Fruit fly (Drosophila melanogaster) whole organism, embryonic: ENCODE measurements around the gene mRpL27.

Experiments used
- CG10147 ChIP-seq: fragments of 200-800 bp; sonication (Bioruptor generic); optimal IDR thresholded peaks from 2 replicates; lab custom pipeline; 2019; ENCODE audit warnings: missing biosample characterization, mild to moderate bottlenecking, missing genetic modification characterization, moderate library complexity
- CG10366 ChIP-seq: fragments of 200-800 bp; sonication (Bioruptor generic); IDR thresholded peaks from 2 replicates; pipeline ENCODE4 v1.3.6; 2022; ENCODE audit warnings: missing biosample characterization, missing genetic modification characterization
- CG11696 ChIP-seq: fragments of 200-800 bp; sonication (Bioruptor generic); IDR thresholded peaks from 2 replicates; pipeline ENCODE4 v1.3.6; 2022; ENCODE audit warnings: missing biosample characterization, missing genetic modification characterization
- CG11723 ChIP-seq: fragments of 200-800 bp; sonication (Bioruptor generic); optimal IDR thresholded peaks from 2 replicates; lab custom pipeline; 2017; ENCODE audit warnings: missing biosample characterization, mild to moderate bottlenecking, missing genetic modification characterization
- CG12744 ChIP-seq: fragments of 200-800 bp; sonication (Bioruptor generic); optimal IDR thresholded peaks from 2 replicates; lab custom pipeline; 2016; ENCODE audit warnings: missing biosample characterization, missing genetic modification characterization
- CG12942 ChIP-seq: fragments of 200-800 bp; sonication (Bioruptor generic); optimal IDR thresholded peaks from 3 replicates; lab custom pipeline; 2016; ENCODE audit warnings: missing biosample characterization, missing genetic modification characterization
- CG15514 ChIP-seq: fragments of 200-800 bp; sonication (Bioruptor generic); optimal IDR thresholded peaks from 3 replicates; lab custom pipeline; 2017; ENCODE audit warnings: missing biosample characterization, missing genetic modification characterization, mild to moderate bottlenecking, moderate library complexity, missing genetic modification reagents
- CG15696 ChIP-seq: fragments of 200-800 bp; sonication (Bioruptor generic); optimal IDR thresholded peaks from 2 replicates; lab custom pipeline; 2019; ENCODE audit warnings: missing biosample characterization, mild to moderate bottlenecking, missing genetic modification characterization, moderate library complexity
- CG16863 ChIP-seq: fragments of 200-800 bp; sonication (Bioruptor generic); optimal IDR thresholded peaks from 3 replicates; lab custom pipeline; 2016; ENCODE audit warnings: missing biosample characterization, missing genetic modification characterization
- CG30020 ChIP-seq: fragments of 200-800 bp; optimal IDR thresholded peaks from 2 replicates; lab custom pipeline; 2019; ENCODE audit warnings: missing biosample characterization, mild to moderate bottlenecking, missing genetic modification characterization, moderate library complexity
- CG34376 ChIP-seq: fragments of 200-800 bp; sonication (Bioruptor generic); optimal IDR thresholded peaks from 2 replicates; lab custom pipeline; 2018; ENCODE audit warnings: missing biosample characterization, mild to moderate bottlenecking, missing genetic modification characterization
- CG7839 ChIP-seq: fragments of 200-800 bp; sonication (Bioruptor generic); optimal IDR thresholded peaks from 3 replicates; lab custom pipeline; 2018; ENCODE audit warnings: missing biosample characterization, mild to moderate bottlenecking, missing genetic modification characterization, moderate library complexity
- CG8290 ChIP-seq, 3 experiments: fragments of 200-800 bp; sonication (Bioruptor generic); optimal IDR thresholded peaks; 2 replicates each; lab custom pipeline; 2016 to 2019; ENCODE audit warnings: missing biosample characterization in 3 of 3, missing genetic modification characterization in 3 of 3, mild to moderate bottlenecking in 2 of 3, moderate library complexity in 1 of 3
- CG9817 ChIP-seq: fragments of 200-800 bp; sonication (Bioruptor generic); optimal IDR thresholded peaks from 2 replicates; lab custom pipeline; 2018; ENCODE audit warnings: missing biosample characterization, mild to moderate bottlenecking, missing genetic modification characterization, moderate library complexity
- CG9932 ChIP-seq: fragments of 200-800 bp; sonication (Bioruptor generic); IDR thresholded peaks from 2 replicates; pipeline ENCODE4 v1.3.6; 2022; ENCODE audit warnings: missing biosample characterization, missing genetic modification characterization
- Dbx ChIP-seq: fragments of 200-800 bp; sonication (Bioruptor generic); IDR thresholded peaks from 3 replicates; pipeline ENCODE4 v1.3.6; 2022; ENCODE audit warnings: missing biosample characterization, missing genetic modification characterization
- Deaf1 ChIP-seq: fragments of 200-800 bp; optimal IDR thresholded peaks from 3 replicates; lab custom pipeline; 2019; ENCODE audit warnings: missing biosample characterization, mild to moderate bottlenecking, missing genetic modification characterization, moderate library complexity
- E2f1 ChIP-seq: fragments of 200-800 bp; sonication (Bioruptor generic); IDR thresholded peaks from 2 replicates; pipeline ENCODE4 v1.3.6; 2022; ENCODE audit warnings: missing biosample characterization, missing genetic modification characterization
- HLHmδ ChIP-seq: fragments of 200-800 bp; sonication (Bioruptor generic); optimal IDR thresholded peaks from 2 replicates; lab custom pipeline; 2018; ENCODE audit warnings: missing biosample characterization, mild to moderate bottlenecking, missing genetic modification characterization, moderate library complexity
- Hr51 ChIP-seq, 2 experiments: fragments of 200-800 bp; sonication (Bioruptor generic); optimal IDR thresholded peaks; 2 replicates in 1 of 2; 3 replicates in 1 of 2; lab custom pipeline; 2016 to 2018; ENCODE audit warnings: missing biosample characterization in 2 of 2, missing genetic modification characterization in 2 of 2, mild to moderate bottlenecking in 1 of 2, moderate library complexity in 1 of 2
- NFAT ChIP-seq: fragments of 200-800 bp; sonication (Bioruptor generic); IDR thresholded peaks from 2 replicates; pipeline ENCODE4 v1.3.6; 2022; ENCODE audit warnings: missing biosample characterization, missing genetic modification characterization
- Ptx1 ChIP-seq: fragments of 200-800 bp; sonication (Bioruptor generic); IDR thresholded peaks from 2 replicates; pipeline ENCODE4 v1.3.6; 2022; ENCODE audit warnings: missing biosample characterization, missing genetic modification characterization
- Side ChIP-seq: fragments of 200-800 bp; sonication (Bioruptor generic); optimal IDR thresholded peaks from 2 replicates; lab custom pipeline; 2016; ENCODE audit warnings: missing biosample characterization, missing genetic modification characterization
- Six4 ChIP-seq: fragments of 200-800 bp; sonication (Bioruptor generic); optimal IDR thresholded peaks from 2 replicates; lab custom pipeline; 2016; ENCODE audit warnings: missing biosample characterization, missing genetic modification characterization
- Sry-β ChIP-seq: fragments of 200-800 bp; sonication (Bioruptor generic); optimal IDR thresholded peaks from 2 replicates; lab custom pipeline; 2018; ENCODE audit warnings: missing biosample characterization, mild to moderate bottlenecking, missing genetic modification characterization, moderate library complexity
- Ssrp ChIP-seq: fragments of 200-800 bp; sonication (Bioruptor generic); optimal IDR thresholded peaks from 2 replicates; lab custom pipeline; 2018; ENCODE audit warnings: missing biosample characterization, mild to moderate bottlenecking, missing genetic modification characterization, moderate library complexity
- Tbp ChIP-seq: fragments of >200 bp; optimal IDR thresholded peaks from 2 replicates; lab custom pipeline; 2018; ENCODE audit warnings: missing biosample characterization, missing genetic modification characterization
- YL-1 ChIP-seq: fragments of 200-800 bp; sonication (Bioruptor generic); optimal IDR thresholded peaks from 3 replicates; lab custom pipeline; 2017; ENCODE audit warnings: missing biosample characterization, mild to moderate bottlenecking, missing genetic modification characterization
- ac ChIP-seq: fragments of 200-800 bp; sonication (Bioruptor generic); optimal IDR thresholded peaks from 3 replicates; lab custom pipeline; 2017; ENCODE audit warnings: missing biosample characterization, mild to moderate bottlenecking, missing genetic modification characterization
- ap ChIP-seq: fragments of 200-800 bp; sonication (Bioruptor generic); IDR thresholded peaks from 2 replicates; pipeline ENCODE4 v1.3.6; 2022; ENCODE audit warnings: missing biosample characterization, missing genetic modification characterization
- ase ChIP-seq: fragments of 200-800 bp; sonication (Bioruptor generic); IDR thresholded peaks from 3 replicates; pipeline ENCODE4 v1.3.6; 2022; ENCODE audit warnings: missing biosample characterization, missing genetic modification characterization
- az2 ChIP-seq: fragments of 200-800 bp; sonication (Bioruptor generic); optimal IDR thresholded peaks from 3 replicates; lab custom pipeline; 2016; ENCODE audit warnings: missing biosample characterization, missing genetic modification characterization
- bbx ChIP-seq: fragments of 200-800 bp; sonication (Bioruptor generic); IDR thresholded peaks from 2 replicates; pipeline ENCODE4 v1.3.6; 2022; ENCODE audit warnings: missing biosample characterization, missing genetic modification characterization; ENCODE audit not compliant: partially characterized antibody
- bsh ChIP-seq, 2 experiments: fragments of 200-800 bp; sonication (Bioruptor generic); optimal IDR thresholded peaks; 2 replicates each; lab custom pipeline; 2017 to 2018; ENCODE audit warnings: mild to moderate bottlenecking in 2 of 2, missing biosample characterization in 2 of 2, missing genetic modification characterization in 2 of 2, moderate library complexity in 1 of 2
- caup ChIP-seq: fragments of 200-800 bp; sonication (Bioruptor generic); optimal IDR thresholded peaks from 3 replicates; lab custom pipeline; 2017; ENCODE audit warnings: missing biosample characterization, mild to moderate bottlenecking, missing genetic modification characterization, moderate library complexity; ENCODE audit not compliant: severe bottlenecking
- ftz-f1 ChIP-seq: fragments of 200-800 bp; sonication (Bioruptor generic); optimal IDR thresholded peaks from 2 replicates; lab custom pipeline; 2016; ENCODE audit warnings: missing biosample characterization, missing genetic modification characterization
- ken ChIP-seq: fragments of 200-800 bp; sonication (Bioruptor generic); IDR thresholded peaks from 3 replicates; pipeline ENCODE4 v1.3.6; 2022; ENCODE audit warnings: missing biosample characterization, missing genetic modification characterization
- knrl ChIP-seq: fragments of 200-800 bp; sonication (Bioruptor generic); IDR thresholded peaks from 3 replicates; pipeline ENCODE4 v1.3.6; 2022; ENCODE audit warnings: missing biosample characterization, missing genetic modification characterization; ENCODE audit not compliant: partially characterized antibody
- otp ChIP-seq: fragments of 200-800 bp; sonication (Bioruptor generic); IDR thresholded peaks from 3 replicates; pipeline ENCODE4, ENCODE4 v1.3.6; 2022; ENCODE audit warnings: missing biosample characterization, missing genetic modification characterization
- pan ChIP-seq, 4 experiments: fragments of >200 bp in 3 of 4; fragments of 200-800 bp in 1 of 4; sonication (Bioruptor generic) in 1 of 4; optimal IDR thresholded peaks in 3 of 4; IDR thresholded peaks in 1 of 4; 2 replicates each; pipeline versions ENCODE4 v1.3.6 to Lab custom; 2017 to 2022; ENCODE audit warnings: missing biosample characterization in 2 of 4, missing genetic modification characterization in 2 of 4, mixed read lengths in 1 of 4
- phol ChIP-seq: fragments of 200-800 bp; sonication (Bioruptor generic); optimal IDR thresholded peaks from 3 replicates; lab custom pipeline; 2018; ENCODE audit warnings: missing biosample characterization, mild to moderate bottlenecking, missing genetic modification characterization, moderate library complexity
- pzg ChIP-seq: fragments of 200-800 bp; sonication (Bioruptor generic); optimal IDR thresholded peaks from 3 replicates; lab custom pipeline; 2018; ENCODE audit warnings: missing biosample characterization, mild to moderate bottlenecking, missing genetic modification characterization, moderate library complexity
- rib ChIP-seq: fragments of 200-800 bp; sonication (Bioruptor generic); IDR thresholded peaks from 2 replicates; pipeline ENCODE4 v1.3.6; 2022; ENCODE audit warnings: missing biosample characterization, missing genetic modification characterization
- run ChIP-seq: fragments of 200-800 bp; sonication (Bioruptor generic); optimal IDR thresholded peaks from 3 replicates; lab custom pipeline; 2018; ENCODE audit warnings: missing biosample characterization, mild to moderate bottlenecking, missing genetic modification characterization
- scrt ChIP-seq: fragments of 200-800 bp; sonication (Bioruptor generic); optimal IDR thresholded peaks from 2 replicates; lab custom pipeline; 2018; ENCODE audit warnings: missing biosample characterization, mild to moderate bottlenecking, missing genetic modification characterization, moderate library complexity
- tgo ChIP-seq: fragments of 200-800 bp; sonication (Bioruptor generic); IDR thresholded peaks from 3 replicates; pipeline ENCODE4 v1.3.6; 2022; ENCODE audit warnings: missing biosample characterization, missing genetic modification characterization
- unpg ChIP-seq: fragments of 200-800 bp; sonication (Bioruptor generic); optimal IDR thresholded peaks from 3 replicates; lab custom pipeline; 2018; ENCODE audit warnings: missing biosample characterization, mild to moderate bottlenecking, missing genetic modification characterization, moderate library complexity
- zen ChIP-seq: fragments of 200-800 bp; sonication (Bioruptor generic); optimal IDR thresholded peaks from 3 replicates; lab custom pipeline; 2018; ENCODE audit warnings: missing biosample characterization, mild to moderate bottlenecking, missing genetic modification characterization, moderate library complexity

The mRpL27 gene

DNA sequence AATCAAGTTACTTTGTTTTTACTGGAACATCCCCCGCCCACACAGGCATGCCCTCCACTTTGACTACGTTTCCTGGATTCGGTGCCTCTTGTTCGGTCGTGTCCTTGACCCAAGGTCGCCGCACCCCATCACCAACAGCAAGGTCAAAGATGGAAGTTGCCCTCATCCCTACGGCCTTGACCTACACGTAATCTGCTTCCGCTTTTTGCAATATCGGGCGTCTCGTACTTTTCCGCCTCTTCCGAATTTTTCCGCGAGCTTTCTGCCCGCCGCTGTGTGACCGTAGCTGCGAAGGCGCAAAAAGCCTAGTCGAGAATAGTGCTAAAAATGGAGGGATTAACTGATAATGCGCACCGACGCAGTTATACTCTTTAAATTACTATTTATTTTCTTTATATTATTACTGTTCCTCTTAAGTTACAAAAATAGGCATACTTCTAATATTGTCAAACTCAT, 2.9 kb downstream of the mRpL27 start, which contains the start of gene Gs1l (continued):
- no peak for TF ChIP-seq CG15696 (tag; lab: Kevin White, UChicago)
- peak in 1 of 2 experiments; percentile 21 for TF ChIP-seq Hr51 (GFP tag; optimal IDR thresholded peaks at IDR 0.05; lab: Kevin White, UChicago)
- no peak for TF ChIP-seq CG12744
- peak; percentile 23 for TF ChIP-seq Deaf1 (tag; lab: Kevin White, UChicago)
- peak; percentile 71 for TF ChIP-seq rib (GFP tag; lab: Robert Waterston, UW)
- no peak for TF ChIP-seq CG30020 (tag; lab: Kevin White, UChicago)
- no peak for TF ChIP-seq caup (GFP tag; lab: Kevin White, UChicago)
- no peak for TF ChIP-seq zen (tag; lab: Kevin White, UChicago)
- no peak for TF ChIP-seq Sry-β (GFP tag; lab: Kevin White, UChicago)
- TF ChIP-seq CG7839 (tag; lab: Kevin White, UChicago): peak; percentile 36
- TF ChIP-seq YL-1: peak; percentile 18
- no peak for TF ChIP-seq CG9817 (tag; lab: Kevin White, UChicago)
- no peak for TF ChIP-seq ap
- peak; percentile 42; the same call in 1 of the 2 replicates for TF ChIP-seq CG9932 (GFP tag; lab: Robert Waterston, UW)
- peak; percentile 34 for TF ChIP-seq unpg (GFP tag; lab: Kevin White, UChicago)
- no peak for TF ChIP-seq Side (GFP tag; lab: Kevin White, UChicago)
- TF ChIP-seq Six4: no peak
- TF ChIP-seq CG11723 (GFP tag; lab: Kevin White, UChicago): no peak
- TF ChIP-seq bsh (GFP tag; optimal IDR thresholded peaks at IDR 0.05; lab: Kevin White, UChicago): no peak
- TF ChIP-seq ase (GFP tag; lab: Robert Waterston, UW): no peak
- TF ChIP-seq az2 (GFP tag; lab: Kevin White, UChicago): no peak
- TF ChIP-seq ken (GFP tag; lab: Robert Waterston, UW): 0 out of 3 replicates have a peak, but pooled peaks have one; percentile 9
- TF ChIP-seq tgo: no peak
- TF ChIP-seq scrt (GFP tag; lab: Kevin White, UChicago): no peak
- TF ChIP-seq ftz-f1: peak; percentile 88
- no peak for TF ChIP-seq run (tag; lab: Kevin White, UChicago)
- peak; percentile 42; the same call in 1 of the 2 replicates for TF ChIP-seq bbx
- no peak for TF ChIP-seq HLHmδ
- TF ChIP-seq CG11696 (GFP tag; lab: Robert Waterston, UW): 0 out of 2 replicates have a peak, but pooled peaks have one; percentile 8
- peak; percentile 28; the same call in 1 of the 2 replicates for TF ChIP-seq E2f1
- TF ChIP-seq ac (GFP tag; lab: Kevin White, UChicago): no peak
- TF ChIP-seq Ptx1 (GFP tag; lab: Robert Waterston, UW): peak; percentile 48; the same call in 1 of the 2 replicates
- peak; percentile 24 for TF ChIP-seq CG10147 (GFP tag; lab: Kevin White, UChicago)
- TF ChIP-seq NFAT (GFP tag; lab: Robert Waterston, UW): peak; percentile 94
- no peak for TF ChIP-seq knrl (GFP tag; lab: Robert Waterston, UW)
- TF ChIP-seq CG34376 (GFP tag; lab: Kevin White, UChicago): peak; percentile 36
- TF ChIP-seq phol (tag; lab: Kevin White, UChicago): peak; percentile 11
- no peak for TF ChIP-seq Tbp (GFP tag; lab: Kevin White, UChicago)
- TF ChIP-seq CG8290 (GFP tag; optimal IDR thresholded peaks at IDR 0.05; lab: Kevin White, UChicago): no peak
- peak in 1 of 2 experiments; percentile 49 for TF ChIP-seq CG8290 (tag; optimal IDR thresholded peaks at IDR 0.05; lab: Kevin White, UChicago)
- no peak for TF ChIP-seq CG10366 (GFP tag; lab: Robert Waterston, UW)
- peak; percentile 42 for TF ChIP-seq Ssrp (tag; lab: Kevin White, UChicago)
- TF ChIP-seq pan (optimal IDR thresholded peaks at IDR 0.05; lab: Kevin White, UChicago): no peak
- no peak for TF ChIP-seq pan (GFP tag; optimal IDR thresholded peaks at IDR 0.05 in 1 of 2, IDR thresholded peaks at IDR 0.05 in 1 of 2)
- TF ChIP-seq CG12942 (GFP tag; lab: Kevin White, UChicago): no peak
- TF ChIP-seq pzg (GFP tag; lab: Kevin White, UChicago): peak; percentile 55
- TF ChIP-seq Dbx (GFP tag; lab: Robert Waterston, UW): peak; percentile 76; the same call in 2 of the 3 replicates
- TF ChIP-seq CG16863 (GFP tag; lab: Kevin White, UChicago): no peak
- TF ChIP-seq otp (GFP tag; lab: Robert Waterston, UW): no peak
- peak; percentile 37 for TF ChIP-seq CG15514 (GFP tag; lab: Kevin White, UChicago)
